Worm (Caenorhabditis elegans): Measurements from ENCODE around the gene atf-8.

Gene atf-8

ce11 chrV:6107474-6107873 lies 2.1 kb downstream of the atf-8 start, which contains the start of gene cwf-19L1:
Gene cwf-19L1, plus strand, starts transcription at chrV:6107828.
- TF ChIP-seq pag-3 (tag; optimal IDR thresholded peaks at IDR 0.05; ENCODE audit: borderline replicate concordance) (no peak), tbx-7 (tag; optimal IDR thresholded peaks at IDR 0.05) (peak; percentile 80), unc-3 (GFP tag; conservative IDR thresholded peaks at IDR 0.05) (no peak), unc-3 (tag; optimal IDR thresholded peaks at IDR 0.05) (no peak), ref-2 (tag; optimal IDR thresholded peaks at IDR 0.05) (peak; percentile 29), nfya-1 (tag; optimal IDR thresholded peaks at IDR 0.05) (peak; percentile 42), zip-5 (tag; optimal IDR thresholded peaks at IDR 0.05) (peak; percentile 61), elt-2 (tag; optimal IDR thresholded peaks at IDR 0.05) (peak; percentile 2), hlh-8 (tag; optimal IDR thresholded peaks at IDR 0.05) (peak; percentile 61), T23F11.4 (GFP tag; optimal IDR thresholded peaks at IDR 0.05) (no peak), ztf-16 (tag; optimal IDR thresholded peaks at IDR 0.05) (no peak), pha-2 (tag; optimal IDR thresholded peaks at IDR 0.05) (no peak), eyg-1 (tag; optimal IDR thresholded peaks at IDR 0.05) (no peak), ets-4 (tag; optimal IDR thresholded peaks at IDR 0.05) (peak; percentile 81), ceh-18 (tag; optimal IDR thresholded peaks at IDR 0.05) (peak; percentile 40), ceh-2 (tag; optimal IDR thresholded peaks at IDR 0.05) (peak; percentile 78), K02D7.2 (tag; optimal IDR thresholded peaks at IDR 0.05) (no peak), rnt-1 (tag; optimal IDR thresholded peaks at IDR 0.05) (peak; percentile 47), tbx-2 (tag; optimal IDR thresholded peaks at IDR 0.05) (peak; percentile 67), C08G9.2 (tag; optimal IDR thresholded peaks at IDR 0.05) (peak; percentile 88), npax-4 (tag; optimal IDR thresholded peaks at IDR 0.05) (no peak), ceh-34 (tag; optimal IDR thresholded peaks at IDR 0.05) (no peak), unc-42 (tag; optimal IDR thresholded peaks at IDR 0.05) (peak; percentile 31), ceh-31 (tag; optimal IDR thresholded peaks at IDR 0.05) (peak; percentile 87), gmeb-2 (tag; optimal IDR thresholded peaks at IDR 0.05) (no peak)

ce11 chrV:6110533-6110932 lies 5.1 kb downstream of the atf-8 start, which contains the start of gene F17A9.4:
Gene F17A9.4, minus strand, starts transcription at chrV:6110629.
- TF ChIP-seq ceh-30 (tag; optimal IDR thresholded peaks at IDR 0.05): no peak
- TF ChIP-seq ceh-48 (tag; optimal IDR thresholded peaks at IDR 0.05): no peak
- TF ChIP-seq pqm-1 (tag; optimal IDR thresholded peaks at IDR 0.05): peak; percentile 28

- TF ChIP-seq pag-3 (tag; optimal IDR thresholded peaks at IDR 0.05; ENCODE audit: borderline replicate concordance) (no peak), ahr-1 (tag; optimal IDR thresholded peaks at IDR 0.05) (no peak), ceh-22 (tag; optimal IDR thresholded peaks at IDR 0.05) (no peak), zip-5 (tag; optimal IDR thresholded peaks at IDR 0.05) (no peak), rnt-1 (tag; optimal IDR thresholded peaks at IDR 0.05) (no peak), elt-2 (tag; optimal IDR thresholded peaks at IDR 0.05) (no peak), hlh-8 (tag; optimal IDR thresholded peaks at IDR 0.05) (no peak), ceh-2 (tag; optimal IDR thresholded peaks at IDR 0.05) (no peak), madf-2 (tag; optimal IDR thresholded peaks at IDR 0.05) (no peak), hlh-15 (tag; optimal IDR thresholded peaks at IDR 0.05) (no peak), ttx-3 (tag; optimal IDR thresholded peaks at IDR 0.05) (no peak), nfya-1 (tag; optimal IDR thresholded peaks at IDR 0.05) (no peak), dve-1 (tag; optimal IDR thresholded peaks at IDR 0.05) (no peak), ama-1 (optimal IDR thresholded peaks at IDR 0.05) (no peak), Y22D7AL.16 (tag; optimal IDR thresholded peaks at IDR 0.05) (no peak), fkh-6 (tag; optimal IDR thresholded peaks at IDR 0.05) (no peak), K09A11.1 (tag; optimal IDR thresholded peaks at IDR 0.05; ENCODE audit: insufficient read depth) (no peak), ceh-14 (tag; optimal IDR thresholded peaks at IDR 0.05) (no peak), sdc-2 (tag; optimal IDR thresholded peaks at IDR 0.05) (no peak)
These were observed 7.4 kb downstream of the atf-8 start, which contains the start of gene F17A9.5 for ce11 chrV:6112823-6113222. Gene F17A9.5, minus strand, starts transcription at chrV:6112997.
